Fruit fly (Drosophila melanogaster): ENCODE data around the gene Fadd.

The Fadd gene

DNA sequence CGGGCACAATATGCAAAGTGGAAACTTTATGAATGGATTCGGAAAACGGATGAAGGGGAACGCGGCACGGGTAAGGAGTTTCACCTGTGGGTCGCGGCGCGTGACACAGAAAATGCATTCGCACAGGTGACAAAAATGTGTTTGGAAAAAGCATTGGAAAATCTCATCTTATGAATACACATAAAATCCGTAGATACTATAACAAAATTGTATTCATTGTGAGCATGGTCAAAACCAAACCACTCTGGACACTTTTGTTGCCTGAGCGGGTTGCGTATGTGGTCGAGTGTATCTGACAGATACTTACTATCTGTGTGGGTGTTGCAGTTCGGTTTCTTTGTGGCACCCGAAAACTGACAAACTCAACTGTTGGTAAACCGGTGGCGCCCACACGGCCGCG lies 5.2 kb downstream of the Fadd start (continued):
- TF ChIP-seq CG1233 (GFP tag; optimal IDR thresholded peaks at IDR 0.05) (peak; percentile 24), sug (tag; optimal IDR thresholded peaks at IDR 0.05) (no peak), HLH54F (GFP tag; optimal IDR thresholded peaks at IDR 0.05) (no peak), CG5953 (GFP tag; IDR thresholded peaks at IDR 0.05) (peak; percentile 70), dysf (GFP tag; IDR thresholded peaks at IDR 0.05) (peak; percentile 55; the same call in 2 of the 3 replicates), cas (GFP tag; IDR thresholded peaks at IDR 0.05) (no peak), CG10979 (tag; optimal IDR thresholded peaks at IDR 0.05) (peak; percentile 58), CG17385 (GFP tag; optimal IDR thresholded peaks at IDR 0.05) (peak; percentile 44), org-1 (GFP tag; optimal IDR thresholded peaks at IDR 0.05) (peak; percentile 42), Awh (GFP tag; IDR thresholded peaks at IDR 0.05) (peak; percentile 72), bsh (GFP tag; optimal IDR thresholded peaks at IDR 0.05) (peak; percentile 28 to 69), Optix (GFP tag; IDR thresholded peaks at IDR 0.05) (peak; percentile 69; the same call in 2 of the 3 replicates), lmd (GFP tag; IDR thresholded peaks at IDR 0.05) (peak; percentile 57), Mrtf (GFP tag; IDR thresholded peaks at IDR 0.05) (0 out of 3 replicates have a peak, but pooled peaks have one; percentile 45), prd (optimal IDR thresholded peaks at IDR 0.05) (no peak), prd (GFP tag; IDR thresholded peaks at IDR 0.05) (peak; percentile 80), Rx (GFP tag; IDR thresholded peaks at IDR 0.05) (peak; percentile 72), CG14050 (GFP tag; IDR thresholded peaks at IDR 0.05) (peak; percentile 44; the same call in 1 of the 3 replicates), CG16779 (GFP tag; IDR thresholded peaks at IDR 0.05) (no peak), CG17359 (tag; optimal IDR thresholded peaks at IDR 0.05) (peak; percentile 61), Ada2b (GFP tag; IDR thresholded peaks at IDR 0.05) (peak; percentile 66), Atf-2 (GFP tag; optimal IDR thresholded peaks at IDR 0.05) (no peak), CG15073 (GFP tag; optimal IDR thresholded peaks at IDR 0.05) (no peak), fd64A (GFP tag; optimal IDR thresholded peaks at IDR 0.05) (peak; percentile 5), CG9932 (GFP tag; IDR thresholded peaks at IDR 0.05) (no peak), fd96Cb (tag; optimal IDR thresholded peaks at IDR 0.05) (peak; percentile 35), Max (GFP tag; optimal IDR thresholded peaks at IDR 0.05) (peak; percentile 15), NFAT (GFP tag; IDR thresholded peaks at IDR 0.05) (0 out of 2 replicates have a peak, but pooled peaks have one; percentile 5), pnt (GFP tag; optimal IDR thresholded peaks at IDR 0.05) (no peak), CG31224 (GFP tag; IDR thresholded peaks at IDR 0.05) (peak; percentile 43; the same call in 1 of the 2 replicates), ems (GFP tag; optimal IDR thresholded peaks at IDR 0.05) (peak; percentile 29), Mad (GFP tag; optimal IDR thresholded peaks at IDR 0.05) (peak; percentile 17), pros (GFP tag; optimal IDR thresholded peaks at IDR 0.05) (peak; percentile 4), CG18262 (tag; optimal IDR thresholded peaks at IDR 0.05) (peak; percentile 55), Xrp1 (GFP tag; IDR thresholded peaks at IDR 0.05) (peak; percentile 82), Hr3 (GFP tag; optimal IDR thresholded peaks at IDR 0.05) (peak; percentile 25)

DNA sequence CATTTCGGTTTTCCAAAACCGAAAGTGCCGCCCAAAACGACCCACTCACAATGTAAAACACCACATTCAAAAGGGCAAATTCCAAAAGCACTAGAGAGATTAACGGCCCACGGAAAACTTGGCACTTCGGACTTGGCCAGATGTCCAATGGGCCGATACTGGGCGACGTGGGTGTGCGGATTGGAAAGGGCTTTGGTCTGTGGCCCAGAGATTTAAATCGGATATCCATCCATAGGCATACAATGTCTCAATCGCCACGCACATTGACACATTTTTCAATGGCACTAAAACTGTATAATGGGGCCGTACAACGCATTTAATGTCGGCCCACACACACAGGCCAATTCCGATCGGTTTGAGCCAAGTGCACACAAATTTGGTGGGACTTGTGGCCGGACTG lies 6.1 kb downstream of the Fadd start:
- no peak for TF ChIP-seq ab (GFP tag; optimal IDR thresholded peaks at IDR 0.05)
- no peak for TF ChIP-seq CG7271 (tag; optimal IDR thresholded peaks at IDR 0.05)
- TF ChIP-seq gro (GFP tag; optimal IDR thresholded peaks at IDR 0.05) = no peak
- no peak for TF ChIP-seq CG3065 (GFP tag; optimal IDR thresholded peaks at IDR 0.05)
- 0 out of 2 replicates have a peak, but pooled peaks have one; percentile 22 for TF ChIP-seq vvl (GFP tag; IDR thresholded peaks at IDR 0.05)
- no peak for TF ChIP-seq scrt (GFP tag; optimal IDR thresholded peaks at IDR 0.05)
- no peak for TF ChIP-seq CG3281 (GFP tag; optimal IDR thresholded peaks at IDR 0.05)
- TF ChIP-seq zen2 (GFP tag; IDR thresholded peaks at IDR 0.05; ENCODE audit: partially characterized antibody) = no peak
- TF ChIP-seq B-H1 (GFP tag; IDR thresholded peaks at IDR 0.05) = no peak
- no peak for TF ChIP-seq CG10274 (GFP tag; optimal IDR thresholded peaks at IDR 0.05)
- no peak for TF ChIP-seq slp2 (GFP tag; optimal IDR thresholded peaks at IDR 0.05)
- no peak for TF ChIP-seq ATbp (GFP tag; optimal IDR thresholded peaks at IDR 0.05)
- TF ChIP-seq TFAM (GFP tag; optimal IDR thresholded peaks at IDR 0.05) = no peak
- TF ChIP-seq CG10462 (GFP tag; optimal IDR thresholded peaks at IDR 0.05) = no peak
- TF ChIP-seq CG11456 (GFP tag; IDR thresholded peaks at IDR 0.05) = 0 out of 3 replicates have a peak, but pooled peaks have one; percentile 24
- TF ChIP-seq CG17359 (tag; optimal IDR thresholded peaks at IDR 0.05) = no peak
- no peak for TF ChIP-seq CG4730 (GFP tag; IDR thresholded peaks at IDR 0.05)
- TF ChIP-seq oc (tag; optimal IDR thresholded peaks at IDR 0.05) = peak; percentile 67
- peak; percentile 6 for TF ChIP-seq Blimp-1 (GFP tag; optimal IDR thresholded peaks at IDR 0.05)

Data from whole organism, embryonic.